Worm (Caenorhabditis elegans) whole organism, late embryonic: ENCODE measurements around the gene best-19.

Experiments used
- ceh-18 ChIP-seq: sonication (generic microtip); optimal IDR thresholded peaks from 2 replicates; lab custom pipeline; 2016; ENCODE audit warnings: missing genetic modification characterization, missing compliant biosample characterization
- ceh-9 ChIP-seq: sonication (generic microtip); optimal IDR thresholded peaks from 2 replicates; lab custom pipeline; 2016; ENCODE audit warnings: mild to moderate bottlenecking, missing genetic modification characterization, inconsistent platforms, missing compliant biosample characterization

DNA sequence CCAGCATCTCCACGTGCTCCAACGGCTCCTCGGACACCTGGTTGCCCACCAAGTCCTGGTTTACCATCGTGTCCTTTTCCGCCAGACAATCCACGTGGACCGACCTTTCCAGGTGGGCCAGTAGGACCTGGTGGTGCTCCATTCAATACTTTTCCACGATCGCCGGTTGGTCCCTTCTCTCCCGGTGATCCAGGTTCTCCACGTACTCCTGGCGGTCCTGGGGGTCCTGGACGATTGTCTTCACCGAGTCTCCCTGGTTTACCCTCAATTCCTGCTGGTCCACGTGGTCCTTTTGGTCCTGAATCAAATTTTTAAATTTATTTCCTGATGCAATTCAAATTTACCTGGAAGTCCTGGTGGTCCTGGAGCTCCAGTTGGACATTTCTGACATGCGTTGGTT is 25.1 kb upstream of the best-19 start:
- TF ChIP-seq ceh-18 (tag; lab: Kevin White, UChicago) (no peak), ceh-9 (tag; lab: Kevin White, UChicago) (no peak)
